Worm (Caenorhabditis elegans) whole organism, late embryonic: Measurements from ENCODE around the gene R53.8.

Source experiments
- C08G9.2 ChIP-seq: sonication (generic microtip); optimal IDR thresholded peaks from 2 replicates; lab custom pipeline; 2016; ENCODE audit warnings: mild to moderate bottlenecking, missing genetic modification characterization, moderate library complexity, missing compliant biosample characterization
- C38D4.7 ChIP-seq: fragments of 200-800 bp; sonication (Bioruptor generic); optimal IDR thresholded peaks from 2 replicates; lab custom pipeline; 2018; ENCODE audit warnings: mild to moderate bottlenecking, missing genetic modification characterization, moderate library complexity, missing compliant biosample characterization
- K02D7.2 ChIP-seq: sonication (generic microtip); optimal IDR thresholded peaks from 2 replicates; lab custom pipeline; 2017; ENCODE audit warnings: mild to moderate bottlenecking, missing genetic modification characterization, missing compliant biosample characterization
- ahr-1 ChIP-seq: sonication (generic microtip); optimal IDR thresholded peaks from 2 replicates; lab custom pipeline; 2016; ENCODE audit warnings: missing genetic modification characterization, missing compliant biosample characterization
- ama-1 ChIP-seq: fragments of 150-350 bp; optimal IDR thresholded peaks from 2 replicates; lab custom pipeline; 2014
- ceh-18 ChIP-seq: sonication (generic microtip); optimal IDR thresholded peaks from 2 replicates; lab custom pipeline; 2016; ENCODE audit warnings: missing genetic modification characterization, missing compliant biosample characterization
- ceh-2 ChIP-seq: sonication (generic microtip); optimal IDR thresholded peaks from 2 replicates; lab custom pipeline; 2016; ENCODE audit warnings: missing genotype, missing genetic modification characterization, missing compliant biosample characterization
- ceh-22 ChIP-seq: sonication (generic microtip); optimal IDR thresholded peaks from 2 replicates; lab custom pipeline; 2017; ENCODE audit warnings: missing biosample characterization, missing genetic modification characterization
- ceh-24 ChIP-seq: sonication (generic microtip); optimal IDR thresholded peaks from 2 replicates; lab custom pipeline; 2016; ENCODE audit warnings: mild to moderate bottlenecking, missing genetic modification characterization, missing compliant biosample characterization
- ceh-31 ChIP-seq: sonication (generic microtip); optimal IDR thresholded peaks from 2 replicates; lab custom pipeline; 2016; ENCODE audit warnings: missing genetic modification characterization, missing compliant biosample characterization
- ceh-34 ChIP-seq: sonication (generic microtip); optimal IDR thresholded peaks from 2 replicates; lab custom pipeline; 2016; ENCODE audit warnings: mild to moderate bottlenecking, missing genetic modification characterization, missing compliant biosample characterization
- ceh-45 ChIP-seq: fragments of 200-800 bp; sonication (Bioruptor generic); IDR thresholded peaks from 2 replicates; pipeline ENCODE4 v1.3.6; 2022; ENCODE audit warnings: missing genetic modification reagents, missing genetic modification characterization, missing compliant biosample characterization
- ceh-48 ChIP-seq: sonication (generic microtip); optimal IDR thresholded peaks from 2 replicates; lab custom pipeline; 2016; ENCODE audit warnings: missing genetic modification characterization, inconsistent platforms, missing compliant biosample characterization
- ceh-9 ChIP-seq: sonication (generic microtip); optimal IDR thresholded peaks from 2 replicates; lab custom pipeline; 2016; ENCODE audit warnings: mild to moderate bottlenecking, missing genetic modification characterization, inconsistent platforms, missing compliant biosample characterization
- che-1 ChIP-seq: sonication (generic microtip); optimal IDR thresholded peaks from 2 replicates; lab custom pipeline; 2016; ENCODE audit warnings: mild to moderate bottlenecking, missing genetic modification characterization, missing compliant biosample characterization
- dmd-4 ChIP-seq: sonication (generic microtip); optimal IDR thresholded peaks from 2 replicates; lab custom pipeline; 2016; ENCODE audit warnings: borderline replicate concordance, missing genetic modification characterization, missing compliant biosample characterization
- dve-1 ChIP-seq: sonication (generic microtip); optimal IDR thresholded peaks from 2 replicates; lab custom pipeline; 2017; ENCODE audit warnings: antibody characterized with exemption, mild to moderate bottlenecking, missing genetic modification characterization, missing compliant biosample characterization
- elt-2 ChIP-seq: sonication (generic microtip); optimal IDR thresholded peaks from 2 replicates; lab custom pipeline; 2016; ENCODE audit warnings: missing genetic modification reagents, missing genetic modification characterization, missing compliant biosample characterization
- ets-4 ChIP-seq: sonication (generic microtip); optimal IDR thresholded peaks from 2 replicates; lab custom pipeline; 2016; ENCODE audit warnings: missing genetic modification characterization, missing compliant biosample characterization
- fax-1 ChIP-seq: sonication (generic microtip); optimal IDR thresholded peaks from 2 replicates; lab custom pipeline; 2016; ENCODE audit warnings: missing genotype, missing genetic modification characterization, missing compliant biosample characterization
- fkh-10 ChIP-seq: fragments of 150-350 bp; optimal IDR thresholded peaks from 2 replicates; lab custom pipeline; 2014; ENCODE audit warnings: missing biosample characterization, missing genetic modification reagents, missing genetic modification characterization
- fkh-6 ChIP-seq: sonication (generic microtip); optimal IDR thresholded peaks from 2 replicates; lab custom pipeline; 2016; ENCODE audit warnings: missing genetic modification characterization, missing compliant biosample characterization
- hlh-13 ChIP-seq: fragments of 200-800 bp; sonication (Bioruptor generic); optimal IDR thresholded peaks from 2 replicates; lab custom pipeline; 2018; ENCODE audit warnings: mild to moderate bottlenecking, missing genetic modification characterization, missing compliant biosample characterization
- hlh-15 ChIP-seq: sonication (generic microtip); optimal IDR thresholded peaks from 2 replicates; lab custom pipeline; 2016; ENCODE audit warnings: missing genetic modification characterization, missing compliant biosample characterization
- hlh-6 ChIP-seq: sonication (generic microtip); optimal IDR thresholded peaks from 2 replicates; lab custom pipeline; 2016; ENCODE audit warnings: missing genotype, missing genetic modification characterization, missing compliant biosample characterization
- hlh-8 ChIP-seq: sonication (generic microtip); optimal IDR thresholded peaks from 2 replicates; lab custom pipeline; 2016; ENCODE audit warnings: missing genotype, missing genetic modification characterization, missing compliant biosample characterization
- lim-6 ChIP-seq: sonication (generic microtip); optimal IDR thresholded peaks from 2 replicates; lab custom pipeline; 2016; ENCODE audit warnings: missing genetic modification characterization, missing compliant biosample characterization
- lin-11 ChIP-seq: fragments of 200-800 bp; sonication (Bioruptor generic); optimal IDR thresholded peaks from 2 replicates; lab custom pipeline; 2018; ENCODE audit warnings: mild to moderate bottlenecking, missing genetic modification characterization, missing compliant biosample characterization
- mec-3 ChIP-seq: sonication (generic microtip); optimal IDR thresholded peaks from 2 replicates; lab custom pipeline; 2016; ENCODE audit warnings: borderline replicate concordance, missing genetic modification characterization, missing compliant biosample characterization
- nfya-1 ChIP-seq: sonication (generic microtip); optimal IDR thresholded peaks from 2 replicates; lab custom pipeline; 2017; ENCODE audit warnings: missing genetic modification characterization, mild to moderate bottlenecking, missing compliant biosample characterization, antibody characterized with exemption, moderate library complexity
- pqm-1 ChIP-seq: sonication (generic microtip); optimal IDR thresholded peaks from 2 replicates; lab custom pipeline; 2016; ENCODE audit warnings: missing genetic modification characterization, missing compliant biosample characterization
- pros-1 ChIP-seq: fragments of 150-350 bp; optimal IDR thresholded peaks from 2 replicates; lab custom pipeline; 2014; ENCODE audit warnings: missing biosample characterization, missing genetic modification reagents, missing genetic modification characterization
- rnt-1 ChIP-seq: sonication (generic microtip); optimal IDR thresholded peaks from 2 replicates; lab custom pipeline; 2016; ENCODE audit warnings: missing genetic modification characterization, missing compliant biosample characterization
- sdc-2 ChIP-seq: sonication (generic microtip); optimal IDR thresholded peaks from 2 replicates; lab custom pipeline; 2016; ENCODE audit warnings: missing genotype, missing genetic modification characterization, missing compliant biosample characterization
- sox-2 ChIP-seq: fragments of 200-800 bp; sonication (Bioruptor generic); IDR thresholded peaks from 2 replicates; pipeline ENCODE4 v1.3.6; 2022; ENCODE audit warnings: missing genetic modification reagents, missing genetic modification characterization, missing compliant biosample characterization
- syd-9 ChIP-seq: sonication (generic microtip); optimal IDR thresholded peaks from 2 replicates; lab custom pipeline; 2016; ENCODE audit warnings: mild to moderate bottlenecking, missing genetic modification characterization, moderate library complexity, missing compliant biosample characterization
- tbx-2 ChIP-seq: sonication (generic microtip); optimal IDR thresholded peaks from 2 replicates; lab custom pipeline; 2016; ENCODE audit warnings: missing genetic modification characterization, missing compliant biosample characterization
- tbx-7 ChIP-seq: sonication (generic microtip); optimal IDR thresholded peaks from 2 replicates; lab custom pipeline; 2016; ENCODE audit warnings: missing genotype, missing genetic modification characterization, missing compliant biosample characterization
- ttx-3 ChIP-seq: sonication (generic microtip); optimal IDR thresholded peaks from 2 replicates; lab custom pipeline; 2016; ENCODE audit warnings: missing genetic modification reagents, missing genetic modification characterization, missing compliant biosample characterization
- unc-42 ChIP-seq: sonication (generic microtip); optimal IDR thresholded peaks from 2 replicates; lab custom pipeline; 2016; ENCODE audit warnings: missing genotype, missing genetic modification characterization, missing compliant biosample characterization
- unc-86 ChIP-seq: sonication (generic microtip); optimal IDR thresholded peaks from 2 replicates; lab custom pipeline; 2016; ENCODE audit warnings: missing genetic modification characterization, missing compliant biosample characterization
- ztf-16 ChIP-seq: sonication (generic microtip); optimal IDR thresholded peaks from 2 replicates; lab custom pipeline; 2017; ENCODE audit warnings: missing genetic modification characterization, missing compliant biosample characterization

The R53.8 gene

ce11 chrII:9966954-9967353 is 9.6 kb upstream of the R53.8 start, which contains the start of gene dtmk-1:
Gene dtmk-1, minus strand, starts transcription at chrII:9967099.
- no peak for TF ChIP-seq dmd-4 (tag; lab: Kevin White, UChicago)

- TF ChIP-seq sdc-2 (tag; lab: Kevin White, UChicago) (no peak), dmd-4 (tag; lab: Kevin White, UChicago) (no peak), ceh-24 (tag; lab: Kevin White, UChicago) (no peak), tbx-7 (peak; percentile 50), ceh-31 (peak; percentile 86), ets-4 (tag; lab: Kevin White, UChicago) (peak; percentile 69), ceh-18 (tag; lab: Kevin White, UChicago) (no peak), fax-1 (tag; lab: Kevin White, UChicago) (no peak), hlh-13 (GFP tag; lab: Kevin White, UChicago) (no peak), ama-1 (lab: Kevin White, UChicago) (no peak), ahr-1 (tag; lab: Kevin White, UChicago) (peak; percentile 21), sox-2 (GFP tag; lab: Robert Waterston, UW) (no peak), ceh-2 (tag; lab: Kevin White, UChicago) (peak; percentile 75), elt-2 (tag; lab: Kevin White, UChicago) (peak; percentile 20), fkh-10 (GFP tag; lab: Kevin White, UChicago) (no peak), unc-42 (tag; lab: Kevin White, UChicago) (peak; percentile 25), che-1 (no peak), tbx-2 (peak; percentile 83), C38D4.7 (GFP tag; lab: Kevin White, UChicago) (no peak), C08G9.2 (tag; lab: Kevin White, UChicago) (peak; percentile 74), ztf-16 (no peak), lin-11 (no peak), hlh-8 (tag; lab: Kevin White, UChicago) (peak; percentile 43), syd-9 (tag; lab: Kevin White, UChicago) (no peak), unc-86 (tag; lab: Kevin White, UChicago) (no peak)
Observed at ce11 chrII:9967999-9968706, 8.4 kb upstream of the R53.8 start, which contains the start of the genes R53.4 and psf-1. Gene R53.4, minus strand, starts transcription at chrII:9968049. Gene psf-1, plus strand, starts transcription at chrII:9968673.

- TF ChIP-seq nfya-1 (tag; lab: Kevin White, UChicago), result no peak
- no peak for TF ChIP-seq pros-1 (tag; lab: Kevin White, UChicago)
- no peak for TF ChIP-seq K02D7.2
- TF ChIP-seq mec-3 (tag; lab: Kevin White, UChicago), result no peak
- no peak for TF ChIP-seq pqm-1 (tag; lab: Kevin White, UChicago)
- TF ChIP-seq fkh-6 (tag; lab: Kevin White, UChicago), result no peak
Observed at ce11 chrII:9970438-9971092, 5.9 kb upstream of the R53.8 start, which contains the start of gene R53.5. Gene R53.5, minus strand, starts transcription at chrII:9970488.

ce11 chrII:9974210-9974609 is 2.3 kb upstream of the R53.8 start:
- TF ChIP-seq ceh-9 (tag; lab: Kevin White, UChicago), result no peak
- no peak for TF ChIP-seq sdc-2 (tag; lab: Kevin White, UChicago)
- peak; percentile 65 for TF ChIP-seq elt-2 (tag; lab: Kevin White, UChicago)
- TF ChIP-seq sox-2 (GFP tag; lab: Robert Waterston, UW), result no peak

- TF ChIP-seq ceh-18 (tag; lab: Kevin White, UChicago) (peak; percentile 43), hlh-6 (tag; lab: Kevin White, UChicago) (no peak), ceh-45 (GFP tag; lab: Robert Waterston, UW) (no peak), lim-6 (tag; lab: Kevin White, UChicago) (no peak), dve-1 (tag; lab: Kevin White, UChicago) (peak; percentile 11), ceh-48 (tag; lab: Kevin White, UChicago) (no peak), hlh-15 (no peak), hlh-8 (tag; lab: Kevin White, UChicago) (no peak), ztf-16 (no peak), ceh-31 (peak; percentile 19), ahr-1 (tag; lab: Kevin White, UChicago) (no peak), mec-3 (tag; lab: Kevin White, UChicago) (no peak), ceh-9 (tag; lab: Kevin White, UChicago) (no peak), fkh-6 (tag; lab: Kevin White, UChicago) (no peak), ceh-34 (tag; lab: Kevin White, UChicago) (no peak), ceh-22 (tag; lab: Kevin White, UChicago) (no peak), ttx-3 (tag; lab: Kevin White, UChicago) (no peak), pros-1 (tag; lab: Kevin White, UChicago) (no peak), rnt-1 (tag; lab: Kevin White, UChicago) (no peak), syd-9 (tag; lab: Kevin White, UChicago) (no peak)
Observed at ce11 chrII:9974967-9975366, 1.5 kb upstream of the R53.8 start, which contains the start of gene aakg-5. Gene aakg-5, minus strand, starts transcription at chrII:9975125.
